Worm (Caenorhabditis elegans) whole organism, L1 larva: ENCODE data around the gene H01G02.4.

Experiments
- C04F5.9 ChIP-seq: sonication (generic microtip); optimal IDR thresholded peaks from 2 replicates; lab custom pipeline; 2016; ENCODE audit warnings: missing genetic modification characterization, missing compliant biosample characterization
- C16A3.4 ChIP-seq: fragments of 150-350 bp; optimal IDR thresholded peaks from 2 replicates; lab custom pipeline; 2014; ENCODE audit warnings: missing biosample characterization, missing genetic modification characterization
- C34B4.2 ChIP-seq: sonication (generic microtip); optimal IDR thresholded peaks from 2 replicates; lab custom pipeline; 2017; ENCODE audit warnings: mild to moderate bottlenecking, missing genetic modification characterization, missing compliant biosample characterization
- aha-1 ChIP-seq: fragments of 150-350 bp; optimal IDR thresholded peaks from 2 replicates; lab custom pipeline; 2014; ENCODE audit warnings: missing biosample characterization, missing genetic modification characterization
- alr-1 ChIP-seq: fragments of 200-800 bp; sonication (Bioruptor generic); optimal IDR thresholded peaks from 2 replicates; lab custom pipeline; 2018; ENCODE audit warnings: borderline replicate concordance, mild to moderate bottlenecking, missing genetic modification characterization, missing compliant biosample characterization
- aly-2 ChIP-seq: fragments of 150-350 bp; optimal IDR thresholded peaks from 2 replicates; lab custom pipeline; 2014; ENCODE audit warnings: missing biosample characterization, missing genetic modification characterization
- ama-1 ChIP-seq: fragments of 150-350 bp; optimal IDR thresholded peaks from 2 replicates; lab custom pipeline; 2014
- blmp-1 ChIP-seq: fragments of 150-350 bp; optimal IDR thresholded peaks from 2 replicates; lab custom pipeline; 2014; ENCODE audit warnings: missing biosample characterization, missing genetic modification characterization
- ceh-82 ChIP-seq, 3 experiments: fragments of 150-350 bp in 1 of 3; sonication (generic microtip) in 2 of 3; optimal IDR thresholded peaks; 2 replicates each; lab custom pipeline; 2014 to 2017; ENCODE audit warnings: missing biosample characterization in 3 of 3, missing genetic modification characterization in 3 of 3
- ceh-90 ChIP-seq: sonication (generic microtip); optimal IDR thresholded peaks from 2 replicates; lab custom pipeline; 2016; ENCODE audit warnings: missing genetic modification characterization, missing compliant biosample characterization
- ces-1 ChIP-seq: fragments of 150-350 bp; optimal IDR thresholded peaks from 2 replicates; lab custom pipeline; 2014; ENCODE audit warnings: missing biosample characterization, missing genetic modification reagents, missing genetic modification characterization
- dpl-1 ChIP-seq, 3 experiments: fragments of 150-350 bp in 2 of 3; sonication (generic microtip) in 1 of 3; optimal IDR thresholded peaks; 2 replicates each; lab custom pipeline; 2014 to 2017; ENCODE audit warnings: missing biosample characterization in 3 of 3, missing genetic modification characterization in 3 of 3, missing genetic modification reagents in 3 of 3
- dsc-1 ChIP-seq: sonication (generic microtip); optimal IDR thresholded peaks from 2 replicates; lab custom pipeline; 2016; ENCODE audit warnings: mild to moderate bottlenecking, missing genetic modification characterization, missing compliant biosample characterization
- efl-1 ChIP-seq, 4 experiments: fragments of 150-350 bp; optimal IDR thresholded peaks in 3 of 4; peaks in 1 of 4; 1 replicate in 1 of 4; 2 replicates in 3 of 4; lab custom pipeline; 2014; ENCODE audit warnings: missing biosample characterization in 2 of 4, missing genetic modification characterization in 2 of 4, missing genetic modification reagents in 2 of 4
- efl-3 ChIP-seq: fragments of 200-800 bp; sonication (Bioruptor generic); optimal IDR thresholded peaks from 2 replicates; lab custom pipeline; 2018; ENCODE audit warnings: mild to moderate bottlenecking, missing genetic modification characterization, missing compliant biosample characterization
- egl-13 ChIP-seq: sonication (generic microtip); optimal IDR thresholded peaks from 2 replicates; lab custom pipeline; 2016; ENCODE audit warnings: missing genotype, missing genetic modification reagents, missing genetic modification characterization, missing compliant biosample characterization
- egl-27 ChIP-seq, 2 experiments: fragments of 150-350 bp in 1 of 2; sonication (generic microtip); optimal IDR thresholded peaks; 3 replicates each; lab custom pipeline; 2017 to 2018; ENCODE audit warnings: missing biosample characterization in 2 of 2, missing genetic modification characterization in 2 of 2, missing genetic modification reagents in 2 of 2
- elt-3 ChIP-seq, 6 experiments: fragments of 150-350 bp in 1 of 6; sonication (generic microtip); optimal IDR thresholded peaks; 2 replicates each; lab custom pipeline; 2017 to 2018; ENCODE audit warnings: missing biosample characterization in 6 of 6, missing genetic modification characterization in 6 of 6, inconsistent platforms in 1 of 6
- ets-5 ChIP-seq: fragments of 200-800 bp; sonication (Bioruptor generic); IDR thresholded peaks from 2 replicates; pipeline ENCODE4 v1.3.6; 2022; ENCODE audit warnings: missing genetic modification characterization, missing compliant biosample characterization
- fkh-10 ChIP-seq: sonication (generic microtip); optimal IDR thresholded peaks from 2 replicates; lab custom pipeline; 2017; ENCODE audit warnings: missing biosample characterization, missing genetic modification reagents, missing genetic modification characterization
- fkh-8 ChIP-seq: sonication (generic microtip); optimal IDR thresholded peaks from 2 replicates; lab custom pipeline; 2016; ENCODE audit warnings: mild to moderate bottlenecking, missing genetic modification characterization, missing compliant biosample characterization
- fos-1 ChIP-seq: fragments of 150-350 bp; optimal IDR thresholded peaks from 2 replicates; lab custom pipeline; 2014; ENCODE audit warnings: missing biosample characterization, missing genetic modification characterization
- grh-1 ChIP-seq: fragments of 200-800 bp; sonication (Bioruptor generic); IDR thresholded peaks from 2 replicates; pipeline ENCODE4 v1.3.6; 2022; ENCODE audit warnings: missing genetic modification reagents, missing genetic modification characterization, missing compliant biosample characterization
- irx-1 ChIP-seq: sonication (generic microtip); optimal IDR thresholded peaks from 2 replicates; lab custom pipeline; 2016; ENCODE audit warnings: missing genetic modification characterization, missing compliant biosample characterization
- isw-1 ChIP-seq: fragments of 200-800 bp; sonication (Bioruptor generic); IDR thresholded peaks from 2 replicates; pipeline ENCODE4 v1.3.6; 2022; ENCODE audit warnings: missing genetic modification characterization, missing compliant biosample characterization
- lin-13 ChIP-seq: fragments of 150-350 bp; optimal IDR thresholded peaks from 2 replicates; lab custom pipeline; 2014; ENCODE audit warnings: missing biosample characterization, missing genetic modification reagents, missing genetic modification characterization
- lin-14 ChIP-seq: fragments of 200-800 bp; sonication (Bioruptor generic); optimal IDR thresholded peaks from 2 replicates; lab custom pipeline; 2018; ENCODE audit warnings: mild to moderate bottlenecking, missing genetic modification characterization, moderate library complexity, missing compliant biosample characterization
- lin-35 ChIP-seq, 2 experiments: fragments of 150-350 bp; optimal IDR thresholded peaks; 2 replicates each; lab custom pipeline; 2014; ENCODE audit warnings: missing biosample characterization in 2 of 2, missing genetic modification characterization in 2 of 2, missing genetic modification reagents in 2 of 2
- lin-39 ChIP-seq: fragments of 150-350 bp; optimal IDR thresholded peaks from 2 replicates; lab custom pipeline; 2014; ENCODE audit warnings: missing biosample characterization, missing genetic modification reagents, missing genetic modification characterization
- mef-2 ChIP-seq: fragments of 150-350 bp; optimal IDR thresholded peaks from 2 replicates; lab custom pipeline; 2014; ENCODE audit warnings: missing biosample characterization, missing genetic modification characterization
- mep-1 ChIP-seq: fragments of 150-350 bp; optimal IDR thresholded peaks from 2 replicates; lab custom pipeline; 2014; ENCODE audit warnings: missing biosample characterization, missing genetic modification characterization
- nhr-11 ChIP-seq: fragments of 150-350 bp; optimal IDR thresholded peaks from 2 replicates; lab custom pipeline; 2014; ENCODE audit warnings: missing biosample characterization, missing genetic modification characterization
- nhr-12 ChIP-seq: sonication (generic microtip); optimal IDR thresholded peaks from 2 replicates; lab custom pipeline; 2017; ENCODE audit warnings: missing biosample characterization, missing genetic modification characterization
- nhr-20 ChIP-seq: sonication (generic microtip); optimal IDR thresholded peaks from 2 replicates; lab custom pipeline; 2016; ENCODE audit warnings: mild to moderate bottlenecking, missing genetic modification characterization, missing compliant biosample characterization
- nhr-237 ChIP-seq: fragments of 150-350 bp; optimal IDR thresholded peaks from 2 replicates; lab custom pipeline; 2014; ENCODE audit warnings: missing biosample characterization, missing genetic modification characterization
- nhr-28 ChIP-seq: fragments of 150-350 bp; optimal IDR thresholded peaks from 2 replicates; lab custom pipeline; 2014; ENCODE audit warnings: missing biosample characterization, missing genetic modification characterization
- nhr-76 ChIP-seq: sonication (generic microtip); optimal IDR thresholded peaks from 2 replicates; lab custom pipeline; 2017; ENCODE audit warnings: missing biosample characterization, missing genetic modification characterization
- nhr-77 ChIP-seq: fragments of 150-350 bp; optimal IDR thresholded peaks from 2 replicates; lab custom pipeline; 2014; ENCODE audit warnings: missing biosample characterization, missing genetic modification characterization
- nhr-84 ChIP-seq: sonication (generic microtip); optimal IDR thresholded peaks from 2 replicates; lab custom pipeline; 2017; ENCODE audit warnings: missing biosample characterization, missing genetic modification characterization
- nhr-85 ChIP-seq: sonication (generic microtip); peaks from one replicate; lab custom pipeline; 2016; ENCODE audit warnings: missing genetic modification characterization, inconsistent platforms, missing compliant biosample characterization
- pag-3 ChIP-seq: sonication (generic microtip); optimal IDR thresholded peaks from 2 replicates; lab custom pipeline; 2017; ENCODE audit warnings: missing genetic modification characterization, mild to moderate bottlenecking, missing compliant biosample characterization, antibody characterized with exemption, borderline replicate concordance; ENCODE audit not compliant: insufficient read depth
- skn-1 ChIP-seq: fragments of 150-350 bp; optimal IDR thresholded peaks from 2 replicates; lab custom pipeline; 2014; ENCODE audit warnings: missing biosample characterization, missing genetic modification characterization
- snpc-4 ChIP-seq: fragments of 150-350 bp; optimal IDR thresholded peaks from 2 replicates; lab custom pipeline; 2014; ENCODE audit warnings: missing biosample characterization, missing genetic modification characterization
- sox-4 ChIP-seq: sonication (generic microtip); optimal IDR thresholded peaks from 2 replicates; lab custom pipeline; 2016; ENCODE audit warnings: missing genetic modification characterization, missing compliant biosample characterization
- swsn-7 ChIP-seq: sonication (generic microtip); optimal IDR thresholded peaks from 2 replicates; lab custom pipeline; 2016; ENCODE audit warnings: missing genetic modification characterization, missing compliant biosample characterization
- tlp-1 ChIP-seq: fragments of 150-350 bp; optimal IDR thresholded peaks from 2 replicates; lab custom pipeline; 2014; ENCODE audit warnings: missing biosample characterization, missing genetic modification characterization
- unc-130 ChIP-seq: fragments of 150-350 bp; optimal IDR thresholded peaks from 2 replicates; lab custom pipeline; 2017; ENCODE audit warnings: missing biosample characterization, missing genetic modification characterization, inconsistent platforms
- unc-30 ChIP-seq: sonication (generic microtip); optimal IDR thresholded peaks from 2 replicates; lab custom pipeline; 2017; ENCODE audit warnings: missing biosample characterization, missing genetic modification characterization
- unc-98 ChIP-seq: fragments of 200-800 bp; sonication (Bioruptor generic); IDR thresholded peaks from 2 replicates; pipeline ENCODE4 v1.3.6; 2022; ENCODE audit warnings: missing genetic modification characterization, missing compliant biosample characterization
- vab-15 ChIP-seq: sonication (generic microtip); optimal IDR thresholded peaks from 2 replicates; lab custom pipeline; 2017; ENCODE audit warnings: missing genotype, mild to moderate bottlenecking, missing genetic modification characterization, missing compliant biosample characterization
- xbp-1 ChIP-seq: sonication (generic microtip); optimal IDR thresholded peaks from 2 replicates; lab custom pipeline; 2016; ENCODE audit warnings: missing genetic modification characterization, missing compliant biosample characterization
- zag-1 ChIP-seq: fragments of 150-350 bp; optimal IDR thresholded peaks from 2 replicates; lab custom pipeline; 2014; ENCODE audit warnings: missing biosample characterization, missing genetic modification characterization
- zip-4 ChIP-seq: fragments of 200-800 bp; sonication (Bioruptor generic); optimal IDR thresholded peaks from 2 replicates; lab custom pipeline; 2018; ENCODE audit warnings: mild to moderate bottlenecking, missing genetic modification characterization, moderate library complexity, missing compliant biosample characterization
- ztf-11 ChIP-seq, 2 experiments: sonication (generic microtip); optimal IDR thresholded peaks; 2 replicates each; lab custom pipeline; 2016 to 2017; ENCODE audit warnings: missing genetic modification characterization in 2 of 2, missing biosample characterization in 1 of 2, missing compliant biosample characterization in 1 of 2

The H01G02.4 gene

ce11 chrIV:11809708-11810114 is 6.8 kb upstream of the H01G02.4 start:
- TF ChIP-seq vab-15 (tag; lab: Kevin White, UChicago) (no peak), C34B4.2 (no peak), lin-14 (GFP tag; lab: Kevin White, UChicago) (peak; percentile 97), pag-3 (tag; lab: Kevin White, UChicago) (no peak), nhr-76 (no peak), unc-130 (tag; lab: Kevin White, UChicago) (peak; percentile 67), aly-2 (peak; percentile 62), nhr-20 (peak; percentile 73), unc-30 (tag; lab: Kevin White, UChicago) (no peak), fkh-8 (tag; lab: Kevin White, UChicago) (peak; percentile 89), fkh-10 (GFP tag; lab: Kevin White, UChicago) (peak; percentile 72), nhr-77 (tag; lab: Kevin White, UChicago) (peak; percentile 73), ama-1 (lab: Kevin White, UChicago) (no peak), efl-1 (optimal IDR thresholded peaks at IDR 0.05; lab: Kevin White, UChicago) (peak; percentile 65 to 78), efl-1 (GFP tag; optimal IDR thresholded peaks at IDR 0.05 in 1 of 2; lab: Kevin White, UChicago) (peak in 1 of 2 experiments; percentile 31), nhr-11 (peak; percentile 14), zag-1 (peak; percentile 76), C04F5.9 (no peak), xbp-1 (tag; lab: Kevin White, UChicago) (peak; percentile 55), egl-27 (tag; optimal IDR thresholded peaks at IDR 0.05; lab: Kevin White, UChicago) (peak in 1 of 2 experiments; percentile 83), fos-1 (tag; lab: Kevin White, UChicago) (peak; percentile 66), ztf-11 (tag; optimal IDR thresholded peaks at IDR 0.05; lab: Kevin White, UChicago) (no peak), dpl-1 (GFP tag; optimal IDR thresholded peaks at IDR 0.05; lab: Kevin White, UChicago) (peak; percentile 27 to 49 (median 46)), zip-4 (no peak), ces-1 (GFP tag; lab: Kevin White, UChicago) (no peak), efl-3 (GFP tag; lab: Kevin White, UChicago) (no peak), dsc-1 (peak; percentile 66), unc-98 (GFP tag; lab: Robert Waterston, UW) (no peak), nhr-85 (tag; lab: Kevin White, UChicago) (peak; percentile 82), ceh-82 (tag; optimal IDR thresholded peaks at IDR 0.05; lab: Kevin White, UChicago) (peak; percentile 4 to 62 (median 56)), nhr-12 (tag; lab: Kevin White, UChicago) (no peak), irx-1 (tag; lab: Kevin White, UChicago) (peak; percentile 72), blmp-1 (tag; lab: Kevin White, UChicago) (peak; percentile 92), egl-13 (tag; lab: Kevin White, UChicago) (peak; percentile 46), sox-4 (tag; lab: Kevin White, UChicago) (peak; percentile 30), C16A3.4 (tag; lab: Kevin White, UChicago) (peak; percentile 60), snpc-4 (peak; percentile 36), nhr-28 (tag; lab: Kevin White, UChicago) (no peak), mep-1 (tag; lab: Kevin White, UChicago) (peak; percentile 88), nhr-237 (tag; lab: Kevin White, UChicago) (no peak), ceh-90 (no peak), skn-1 (tag; lab: Kevin White, UChicago) (peak; percentile 28), grh-1 (GFP tag; lab: Robert Waterston, UW) (no peak), tlp-1 (tag; lab: Kevin White, UChicago) (no peak), lin-13 (no peak), swsn-7 (tag; lab: Kevin White, UChicago) (peak; percentile 82), aha-1 (tag; lab: Kevin White, UChicago) (no peak), ets-5 (GFP tag; lab: Robert Waterston, UW) (no peak), elt-3 (tag; optimal IDR thresholded peaks at IDR 0.05; lab: Kevin White, UChicago) (peak in 2 of 6 experiments; percentile 10 to 37), lin-39 (tag; lab: Kevin White, UChicago) (peak; percentile 21), mef-2 (tag; lab: Kevin White, UChicago) (no peak), isw-1 (GFP tag; lab: Robert Waterston, UW) (peak; percentile 58), lin-35 (GFP tag; optimal IDR thresholded peaks at IDR 0.05; lab: Kevin White, UChicago) (peak; percentile 58 to 69), alr-1 (tag; lab: Kevin White, UChicago) (no peak), nhr-84 (tag; lab: Kevin White, UChicago) (no peak)
